Worm (Caenorhabditis elegans): Measurements from ENCODE around the gene ugt-41.

- no peak for TF ChIP-seq fkh-10 (GFP tag; optimal IDR thresholded peaks at IDR 0.05)
- no peak for TF ChIP-seq mef-2 (tag; optimal IDR thresholded peaks at IDR 0.05)
- no peak for TF ChIP-seq nhr-12 (tag; optimal IDR thresholded peaks at IDR 0.05)
- TF ChIP-seq lsy-2 (tag; optimal IDR thresholded peaks at IDR 0.05) = no peak
- no peak for TF ChIP-seq ces-1 (GFP tag; optimal IDR thresholded peaks at IDR 0.05)
- TF ChIP-seq hlh-17 (GFP tag; optimal IDR thresholded peaks at IDR 0.05; ENCODE audit: borderline replicate concordance) = no peak
- TF ChIP-seq unc-86 (tag; optimal IDR thresholded peaks at IDR 0.05) = no peak
- TF ChIP-seq tbx-2 (tag; optimal IDR thresholded peaks at IDR 0.05) = no peak
- no peak for TF ChIP-seq ama-1 (optimal IDR thresholded peaks at IDR 0.05)
- no peak for TF ChIP-seq ceh-88 (GFP tag; IDR thresholded peaks at IDR 0.05)
- TF ChIP-seq nhr-237 (tag; optimal IDR thresholded peaks at IDR 0.05) = no peak
- no peak for TF ChIP-seq dpl-1 (GFP tag; optimal IDR thresholded peaks at IDR 0.05)
- no peak for TF ChIP-seq aly-2 (tag; optimal IDR thresholded peaks at IDR 0.05)
Measured at ce11 chrV:7209001-7209400, 45.6 kb upstream of the ugt-41 start.
